Worm (Caenorhabditis elegans) whole organism, early embryonic: ENCODE data around the gene T28A11.25.

Experiments used
- ama-1 ChIP-seq: fragments of 150-350 bp; optimal IDR thresholded peaks from 2 replicates; lab custom pipeline; 2014
- ceh-36 ChIP-seq: sonication (generic microtip); optimal IDR thresholded peaks from 2 replicates; lab custom pipeline; 2016; ENCODE audit warnings: missing genetic modification characterization, inconsistent platforms, missing compliant biosample characterization
- hmg-4 ChIP-seq: fragments of 200-800 bp; sonication (Bioruptor generic); optimal IDR thresholded peaks from 2 replicates; lab custom pipeline; 2018; ENCODE audit warnings: mild to moderate bottlenecking, missing genetic modification characterization, missing compliant biosample characterization
- scrt-1 ChIP-seq: fragments of 200-800 bp; sonication (Bioruptor generic); IDR thresholded peaks from 2 replicates; pipeline ENCODE4 v1.3.6; 2022; ENCODE audit warnings: missing genetic modification characterization, missing compliant biosample characterization
- tbx-37 ChIP-seq: fragments of 200-800 bp; sonication (Bioruptor generic); conservative IDR thresholded peaks from 2 replicates; pipeline ENCODE4 v1.3.6; 2022; ENCODE audit warnings: missing genetic modification reagents, missing genetic modification characterization, missing compliant biosample characterization

ce11 chrV:3244703-3245102 lies 36.9 kb upstream of the T28A11.25 start, which contains the start of gene srj-7:
- TF ChIP-seq ama-1 (lab: Kevin White, UChicago) (no peak), ceh-36 (tag; lab: Kevin White, UChicago) (no peak), tbx-37 (GFP tag; lab: Robert Waterston, UW) (no peak), hmg-4 (GFP tag; lab: Kevin White, UChicago) (no peak), scrt-1 (GFP tag; lab: Robert Waterston, UW) (no peak)
